Fruit fly (Drosophila melanogaster): Measurements from ENCODE around the gene Naa40.

dm6 chr3R:29770930-29771329 is 46.2 kb upstream of the Naa40 start:
- no peak for TF ChIP-seq org-1 (GFP tag; optimal IDR thresholded peaks at IDR 0.05)
- no peak for TF ChIP-seq Dad (GFP tag; optimal IDR thresholded peaks at IDR 0.05)
- TF ChIP-seq dimm (GFP tag; IDR thresholded peaks at IDR 0.05) = no peak
- TF ChIP-seq trem (tag; optimal IDR thresholded peaks at IDR 0.05) = no peak
- TF ChIP-seq Doc3 (GFP tag; IDR thresholded peaks at IDR 0.05; ENCODE audit: partially characterized antibody) = no peak
- no peak for TF ChIP-seq caup (GFP tag; optimal IDR thresholded peaks at IDR 0.05; ENCODE audit: severe bottlenecking)
